Worm (Caenorhabditis elegans): ENCODE data around the gene Y61A9LA.10.
"Not testable (repeated sequence)": the region's sequence is repeated elsewhere in the genome, so short reads cannot be mapped to it uniquely, and the experiment has no call there.

Y61A9LA.10 gene

DNA sequence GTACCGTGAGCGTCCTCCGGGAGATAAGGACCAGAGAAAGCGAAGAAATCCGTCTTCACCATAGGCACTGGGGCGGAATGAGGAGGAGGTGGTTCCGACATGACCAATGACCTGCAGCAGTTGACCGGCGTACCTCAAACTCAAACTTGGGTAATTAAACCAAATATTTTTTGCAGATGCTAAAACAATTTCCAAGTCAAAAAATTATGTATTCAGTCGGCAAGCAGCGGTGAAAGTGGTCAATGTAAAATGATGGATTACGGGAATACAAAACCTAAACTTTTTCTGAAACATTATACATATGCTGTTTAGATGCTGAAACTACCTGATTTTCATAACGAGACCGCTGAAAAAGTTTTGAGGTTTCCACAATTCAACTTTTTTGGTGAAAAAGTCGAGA, 41.8 kb downstream of the Y61A9LA.10 start, which contains the start of gene hpo-39:
hpo-39 (minus strand) TSS at position 101 of the 400 bp plus-strand sequence.
- TF ChIP-seq fos-1, crh-2, nhr-11 (tag; optimal IDR thresholded peaks at IDR 0.05): not testable (repeated sequence)

DNA sequence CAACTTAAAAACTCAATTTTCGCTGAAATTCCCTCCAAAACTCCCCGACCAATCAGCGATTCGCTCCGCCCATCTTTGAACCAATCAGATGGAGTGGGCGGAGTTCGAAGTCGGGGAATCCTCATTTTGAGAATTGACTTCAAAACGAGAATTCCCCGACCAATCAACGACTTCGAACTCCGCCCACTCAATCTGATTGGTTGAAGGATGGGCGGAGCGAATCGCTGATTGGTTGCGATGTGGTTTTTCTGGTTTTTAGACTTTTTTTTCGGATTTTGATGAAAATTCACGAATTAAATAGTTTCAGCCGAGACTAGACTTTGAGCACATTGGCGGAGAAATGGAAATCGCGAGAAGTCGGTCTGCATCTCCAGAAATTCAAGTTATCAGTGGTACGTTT, 43.6 kb downstream of the Y61A9LA.10 start:
- TF ChIP-seq lin-13 (GFP tag; optimal IDR thresholded peaks at IDR 0.05) (no peak), unc-55 (GFP tag; optimal IDR thresholded peaks at IDR 0.05) (no peak), egl-27 (tag; optimal IDR thresholded peaks at IDR 0.05) (no peak), lin-11 (tag; optimal IDR thresholded peaks at IDR 0.05) (no peak), nhr-23 (tag; optimal IDR thresholded peaks at IDR 0.05) (no peak), ama-1 (optimal IDR thresholded peaks at IDR 0.05) (no peak), alr-1 (tag; optimal IDR thresholded peaks at IDR 0.05) (no peak), nhr-25 (tag; optimal IDR thresholded peaks at IDR 0.05) (no peak), fos-1 (tag; optimal IDR thresholded peaks at IDR 0.05) (no peak), sem-4 (tag; optimal IDR thresholded peaks at IDR 0.05) (no peak), mab-5 (tag; optimal IDR thresholded peaks at IDR 0.05) (no peak), snpc-4 (tag; optimal IDR thresholded peaks at IDR 0.05) (no peak), lsy-2 (tag; optimal IDR thresholded peaks at IDR 0.05) (no peak), nhr-12 (tag; optimal IDR thresholded peaks at IDR 0.05) (no peak), lin-39 (tag; optimal IDR thresholded peaks at IDR 0.05) (no peak)

DNA sequence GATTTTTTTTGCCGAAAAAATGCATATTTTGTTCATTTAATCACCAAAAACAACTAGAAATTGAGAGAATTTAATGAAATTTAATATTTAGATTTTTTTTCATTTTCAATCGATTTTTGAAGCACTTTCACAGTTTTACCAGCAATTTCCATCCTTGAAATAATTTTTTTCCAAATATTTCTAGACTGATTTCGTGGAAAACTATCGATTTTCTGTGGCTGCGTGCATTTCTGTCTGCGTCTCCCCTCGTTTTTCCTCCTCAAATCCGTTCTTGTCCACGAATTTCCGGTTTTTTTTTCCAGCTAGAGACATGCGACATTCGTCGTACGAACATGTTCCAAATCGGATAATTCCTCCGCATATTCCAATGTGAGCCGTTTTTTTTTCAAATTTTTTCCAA, 44.8 kb downstream of the Y61A9LA.10 start, which contains the start of gene Y61A9LA.3:
Y61A9LA.3 (plus strand) TSS at position 301 of the 400 bp plus-strand sequence.
- no peak for TF ChIP-seq elt-1 (tag; optimal IDR thresholded peaks at IDR 0.05)
- no peak for TF ChIP-seq nhr-6 (tag; optimal IDR thresholded peaks at IDR 0.05)
- no peak for TF ChIP-seq ztf-11 (tag; optimal IDR thresholded peaks at IDR 0.05)
- no peak for TF ChIP-seq mbf-1 (tag; optimal IDR thresholded peaks at IDR 0.05)
- TF ChIP-seq egl-27 (tag; optimal IDR thresholded peaks at IDR 0.05) = no peak
- no peak for TF ChIP-seq ceh-16 (tag; optimal IDR thresholded peaks at IDR 0.05)
- TF ChIP-seq nhr-129 (tag; optimal IDR thresholded peaks at IDR 0.05) = no peak
- TF ChIP-seq nhr-12 (tag; optimal IDR thresholded peaks at IDR 0.05) = no peak
- TF ChIP-seq C34F6.9 (tag; optimal IDR thresholded peaks at IDR 0.05) = no peak
- TF ChIP-seq zag-1 (tag; optimal IDR thresholded peaks at IDR 0.05) = no peak
- TF ChIP-seq elt-3 (tag; optimal IDR thresholded peaks at IDR 0.05) = no peak
- no peak for TF ChIP-seq nhr-11 (tag; optimal IDR thresholded peaks at IDR 0.05)
- TF ChIP-seq unc-39 (tag; optimal IDR thresholded peaks at IDR 0.05) = no peak
- TF ChIP-seq snpc-4 (tag; optimal IDR thresholded peaks at IDR 0.05) = no peak
- TF ChIP-seq F13H6.1 (tag; optimal IDR thresholded peaks at IDR 0.05) = no peak
- TF ChIP-seq gmeb-1 (tag; optimal IDR thresholded peaks at IDR 0.05) = no peak

DNA sequence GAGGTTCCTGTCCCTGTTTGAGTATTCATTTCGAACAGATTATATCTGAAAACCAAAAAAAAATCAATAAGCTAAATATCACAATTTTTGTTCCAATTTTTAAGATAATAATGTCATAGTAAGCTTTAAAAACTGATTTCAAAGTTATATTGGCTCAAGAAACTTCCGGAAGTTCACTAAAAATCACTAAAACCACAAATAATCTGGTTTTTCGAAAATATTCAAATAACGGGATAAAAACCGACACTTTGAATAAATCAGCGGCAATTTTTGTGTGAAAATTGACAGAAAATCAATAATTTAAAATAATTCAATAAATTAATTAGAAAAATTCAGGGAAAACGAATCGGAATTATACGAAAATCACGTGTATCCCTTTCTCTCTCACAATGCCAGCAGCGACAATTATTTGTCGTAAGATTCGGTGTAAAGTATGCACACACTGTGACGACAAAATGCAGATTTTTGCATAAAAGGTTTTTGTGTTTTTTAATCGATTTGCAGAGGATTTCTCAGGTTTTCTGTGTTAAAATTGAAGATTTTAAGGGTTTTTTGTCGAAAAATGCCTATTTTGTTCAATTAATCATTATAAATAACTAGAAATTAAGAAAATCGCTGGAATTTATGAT, 45.5 kb downstream of the Y61A9LA.10 start, which contains the start of gene sut-2:
sut-2 (minus strand) TSS at position 51 of the 629 bp plus-strand sequence.
- TF ChIP-seq lin-13 (GFP tag; optimal IDR thresholded peaks at IDR 0.05) = no peak
- no peak for TF ChIP-seq elt-1 (tag; optimal IDR thresholded peaks at IDR 0.05)
- TF ChIP-seq nhr-23 (tag; optimal IDR thresholded peaks at IDR 0.05) = no peak
- no peak for TF ChIP-seq ceh-16 (tag; optimal IDR thresholded peaks at IDR 0.05)
- TF ChIP-seq fos-1 (tag; optimal IDR thresholded peaks at IDR 0.05) = no peak
- no peak for TF ChIP-seq sma-9 (GFP tag; optimal IDR thresholded peaks at IDR 0.05)
- TF ChIP-seq sma-9 (tag; optimal IDR thresholded peaks at IDR 0.05) = no peak
- TF ChIP-seq ama-1 (optimal IDR thresholded peaks at IDR 0.05) = peak; percentile 10
- TF ChIP-seq mbf-1 (tag; optimal IDR thresholded peaks at IDR 0.05) = no peak
- no peak for TF ChIP-seq nhr-12 (tag; optimal IDR thresholded peaks at IDR 0.05)
- no peak for TF ChIP-seq egl-27 (tag; optimal IDR thresholded peaks at IDR 0.05)
- TF ChIP-seq F13H6.1 (tag; optimal IDR thresholded peaks at IDR 0.05) = no peak
- TF ChIP-seq unc-62 (GFP tag; optimal IDR thresholded peaks at IDR 0.05) = no peak
- peak; percentile 4 for TF ChIP-seq nhr-129 (tag; optimal IDR thresholded peaks at IDR 0.05)
- no peak for TF ChIP-seq lin-39 (tag; optimal IDR thresholded peaks at IDR 0.05)
- TF ChIP-seq gmeb-1 (tag; optimal IDR thresholded peaks at IDR 0.05) = peak; percentile 13
- TF ChIP-seq nhr-11 (tag; optimal IDR thresholded peaks at IDR 0.05) = no peak
- TF ChIP-seq unc-55 (GFP tag; optimal IDR thresholded peaks at IDR 0.05) = peak; percentile 75
- TF ChIP-seq C34F6.9 (tag; optimal IDR thresholded peaks at IDR 0.05) = peak; percentile 85
- no peak for TF ChIP-seq R02D3.7 (tag; optimal IDR thresholded peaks at IDR 0.05)
- peak; percentile 27 to 61 for TF ChIP-seq lsy-2 (tag; optimal IDR thresholded peaks at IDR 0.05)

DNA sequence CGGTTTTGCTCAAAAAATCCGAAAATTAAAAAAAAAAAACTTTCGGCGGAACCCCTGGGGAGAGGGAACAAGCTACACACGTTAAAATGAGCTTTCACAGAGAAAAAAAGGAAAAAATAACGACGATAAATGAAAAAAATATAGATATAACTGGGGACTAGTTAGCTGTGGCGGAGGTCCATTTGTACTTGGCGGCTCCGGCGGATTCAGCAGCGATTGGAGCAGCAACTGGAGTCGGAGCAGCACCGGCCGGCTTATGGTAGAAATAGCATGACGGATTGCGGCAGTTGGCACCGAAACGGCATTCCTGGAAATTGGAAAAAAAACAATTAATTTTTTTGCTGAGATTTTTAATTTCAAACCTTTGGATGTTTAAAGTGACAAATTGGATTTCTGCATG, 53.1 kb downstream of the Y61A9LA.10 start:
- TF ChIP-seq lsy-2 (tag; optimal IDR thresholded peaks at IDR 0.05) = no peak
- TF ChIP-seq C34F6.9 (tag; optimal IDR thresholded peaks at IDR 0.05) = no peak
- TF ChIP-seq ama-1 (optimal IDR thresholded peaks at IDR 0.05) = no peak
- no peak for TF ChIP-seq aly-2 (tag; optimal IDR thresholded peaks at IDR 0.05)
- no peak for TF ChIP-seq crh-2 (tag; optimal IDR thresholded peaks at IDR 0.05)
- no peak for TF ChIP-seq ceh-16 (tag; optimal IDR thresholded peaks at IDR 0.05)
- no peak for TF ChIP-seq nhr-10 (tag; optimal IDR thresholded peaks at IDR 0.05)
- TF ChIP-seq ztf-1 (GFP tag; conservative IDR thresholded peaks at IDR 0.05) = no peak
- no peak for TF ChIP-seq nhr-23 (tag; optimal IDR thresholded peaks at IDR 0.05)
- no peak for TF ChIP-seq ztf-4 (tag; optimal IDR thresholded peaks at IDR 0.05)
